Fruit fly (Drosophila melanogaster) Kc167 (cell line): ENCODE results near the gene CG11698.

Source experiments
- Myc ChIP-seq: fragments of >200 bp; optimal IDR thresholded peaks from 2 replicates; lab custom pipeline; 2017; ENCODE audit warnings: missing external identifiers
- Sin3A ChIP-seq: fragments of >200 bp; optimal IDR thresholded peaks from 2 replicates; lab custom pipeline; 2018; ENCODE audit warnings: missing external identifiers
- h ChIP-seq: fragments of >200 bp; optimal IDR thresholded peaks from 3 replicates; lab custom pipeline; 2018; ENCODE audit warnings: missing external identifiers

- TF ChIP-seq h (lab: Kevin White, UChicago) (no peak), Myc (lab: Kevin White, UChicago) (no peak), Sin3A (lab: Kevin White, UChicago) (no peak)
Observed at dm6 chr3R:8317215-8317614, 5.2 kb downstream of the CG11698 start, which contains the start of gene Ctr1B.
